Worm (Caenorhabditis elegans) whole organism, young adult: ENCODE measurements around the gene srw-43.

Experiments used
- B0035.1 ChIP-seq: sonication (generic microtip); optimal IDR thresholded peaks from 2 replicates; lab custom pipeline; 2016; ENCODE audit warnings: missing genetic modification characterization, mild to moderate bottlenecking, missing compliant biosample characterization, missing genotype, missing genetic modification reagents
- ets-4 ChIP-seq: fragments of 200-800 bp; sonication (Bioruptor generic); optimal IDR thresholded peaks from 2 replicates; lab custom pipeline; 2018; ENCODE audit warnings: mild to moderate bottlenecking, missing genetic modification characterization, missing compliant biosample characterization
- lin-35 ChIP-seq, 3 experiments: fragments of 150-350 bp in 2 of 3; sonication (generic microtip) in 1 of 3; optimal IDR thresholded peaks; 2 replicates each; lab custom pipeline; 2014 to 2018; ENCODE audit warnings: missing biosample characterization in 3 of 3, missing genetic modification characterization in 3 of 3, missing genetic modification reagents in 3 of 3
- madf-6 ChIP-seq: fragments of 200-800 bp; sonication (Bioruptor generic); IDR thresholded peaks from 2 replicates; pipeline ENCODE4 v1.3.6; 2022; ENCODE audit warnings: missing genetic modification reagents, missing genetic modification characterization, missing compliant biosample characterization
- mel-28 ChIP-seq: sonication (generic microtip); optimal IDR thresholded peaks from 2 replicates; lab custom pipeline; 2016; ENCODE audit warnings: borderline replicate concordance, mild to moderate bottlenecking, missing genetic modification characterization, missing compliant biosample characterization
- nfya-1 ChIP-seq: sonication (generic microtip); optimal IDR thresholded peaks from 2 replicates; lab custom pipeline; 2017; ENCODE audit warnings: antibody characterized with exemption, missing compliant biosample characterization, missing genetic modification characterization, borderline replicate concordance; ENCODE audit not compliant: insufficient read depth

DNA sequence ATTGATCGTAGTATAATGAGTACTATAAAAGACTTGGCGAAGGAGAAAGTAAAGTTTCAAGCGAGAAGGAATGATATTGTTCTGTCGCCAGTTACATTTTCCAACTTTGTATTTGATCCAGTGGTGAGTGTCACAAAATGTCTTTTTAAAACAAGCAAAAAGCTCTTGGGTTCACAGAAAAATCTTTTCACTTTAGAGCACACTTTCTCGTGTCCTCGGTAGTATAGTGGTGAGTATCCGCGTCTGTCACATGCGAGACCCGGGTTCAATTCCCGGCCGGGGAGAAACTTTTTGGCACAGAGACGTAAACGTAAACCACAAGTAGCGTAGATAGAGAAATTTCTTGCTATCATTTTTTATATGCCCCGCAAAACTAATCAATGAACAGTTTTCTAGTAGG lies 45.5 kb upstream of the srw-43 start:
- TF ChIP-seq ets-4 (GFP tag; lab: Kevin White, UChicago) (no peak), nfya-1 (tag; lab: Kevin White, UChicago) (no peak), madf-6 (GFP tag; lab: Robert Waterston, UW) (peak; percentile 45; the same call in 1 of the 2 replicates), lin-35 (GFP tag; optimal IDR thresholded peaks at IDR 0.05; lab: Kevin White, UChicago) (no peak), mel-28 (tag; lab: Kevin White, UChicago) (no peak), B0035.1 (tag; lab: Kevin White, UChicago) (no peak)
